Worm (Caenorhabditis elegans): Measurements from ENCODE around the gene srx-122.

srx-122 gene

ce11 chrV:3320432-3320831 lies 22.8 kb upstream of the srx-122 start, which contains the start of gene C17B7.14:
Gene C17B7.14 (minus strand): TSS chrV:3320532.
- TF ChIP-seq flt-1 (GFP tag; IDR thresholded peaks at IDR 0.05) (no peak), ref-1 (GFP tag; conservative IDR thresholded peaks at IDR 0.05) (no peak), ztf-23 (GFP tag; IDR thresholded peaks at IDR 0.05) (no peak), med-1 (GFP tag; optimal IDR thresholded peaks at IDR 0.05; ENCODE audit: insufficient read depth) (no peak), tab-1 (GFP tag; IDR thresholded peaks at IDR 0.05) (no peak), ztf-29 (GFP tag; IDR thresholded peaks at IDR 0.05) (no peak), klf-2 (GFP tag; conservative IDR thresholded peaks at IDR 0.05) (no peak), cog-1 (tag; optimal IDR thresholded peaks at IDR 0.05) (no peak), T22C8.4 (GFP tag; IDR thresholded peaks at IDR 0.05) (no peak)

ce11 chrV:3320005-3320404 lies 22.3 kb upstream of the srx-122 start, which contains the start of gene F35F10.14:
Gene F35F10.14 (minus strand): TSS chrV:3320105.
- TF ChIP-seq med-1 (GFP tag; optimal IDR thresholded peaks at IDR 0.05; ENCODE audit: insufficient read depth) (no peak), tab-1 (GFP tag; IDR thresholded peaks at IDR 0.05) (no peak), flt-1 (GFP tag; IDR thresholded peaks at IDR 0.05) (no peak), cog-1 (tag; optimal IDR thresholded peaks at IDR 0.05) (no peak), ztf-29 (GFP tag; IDR thresholded peaks at IDR 0.05) (no peak), ztf-23 (GFP tag; IDR thresholded peaks at IDR 0.05) (no peak), T22C8.4 (GFP tag; IDR thresholded peaks at IDR 0.05) (no peak), klf-2 (GFP tag; conservative IDR thresholded peaks at IDR 0.05) (no peak), ref-1 (GFP tag; conservative IDR thresholded peaks at IDR 0.05) (no peak)

ce11 chrV:3318975-3319374 lies 21.3 kb upstream of the srx-122 start, which contains the start of gene F35F10.13:
Gene F35F10.13 (minus strand): TSS chrV:3319075.
- TF ChIP-seq klf-2 (GFP tag; conservative IDR thresholded peaks at IDR 0.05), result no peak
- no peak for TF ChIP-seq flt-1 (GFP tag; IDR thresholded peaks at IDR 0.05)
- TF ChIP-seq tab-1 (GFP tag; IDR thresholded peaks at IDR 0.05), result no peak
- no peak for TF ChIP-seq med-1 (GFP tag; optimal IDR thresholded peaks at IDR 0.05; ENCODE audit: insufficient read depth)
- no peak for TF ChIP-seq ztf-23 (GFP tag; IDR thresholded peaks at IDR 0.05)
- TF ChIP-seq ref-1 (GFP tag; conservative IDR thresholded peaks at IDR 0.05), result no peak
- TF ChIP-seq ztf-29 (GFP tag; IDR thresholded peaks at IDR 0.05), result no peak
- TF ChIP-seq cog-1 (tag; optimal IDR thresholded peaks at IDR 0.05), result no peak
- no peak for TF ChIP-seq T22C8.4 (GFP tag; IDR thresholded peaks at IDR 0.05)

DNA sequence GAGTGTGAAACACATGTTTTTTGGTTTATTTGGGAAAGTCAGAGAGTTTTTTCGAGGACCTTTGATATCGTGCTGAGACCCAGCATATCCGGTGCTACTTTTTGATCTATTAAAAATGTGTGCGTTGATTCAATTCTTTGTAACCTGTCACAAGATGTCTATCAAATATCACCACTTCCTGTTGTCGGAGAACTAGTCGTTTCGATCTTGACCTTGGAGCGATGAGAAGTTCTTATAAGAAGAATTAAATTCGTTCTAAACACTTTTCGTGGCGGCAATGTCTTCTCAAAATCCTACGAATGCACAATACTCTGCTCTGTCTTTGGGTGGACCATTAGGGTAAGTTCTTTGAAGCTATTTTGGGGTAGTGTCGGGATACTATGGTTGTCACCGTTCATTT lies 18.4 kb upstream of the srx-122 start, which contains the start of gene F35F10.1:
Gene F35F10.1, plus strand, starts transcription at position 200 of the 400 bp plus-strand sequence.
- no peak for TF ChIP-seq med-1 (GFP tag; optimal IDR thresholded peaks at IDR 0.05; ENCODE audit: insufficient read depth)
- no peak for TF ChIP-seq T22C8.4 (GFP tag; IDR thresholded peaks at IDR 0.05)
- TF ChIP-seq ztf-29 (GFP tag; IDR thresholded peaks at IDR 0.05), result no peak
- TF ChIP-seq flt-1 (GFP tag; IDR thresholded peaks at IDR 0.05), result no peak
- TF ChIP-seq ztf-23 (GFP tag; IDR thresholded peaks at IDR 0.05), result no peak
- no peak for TF ChIP-seq ref-1 (GFP tag; conservative IDR thresholded peaks at IDR 0.05)
- no peak for TF ChIP-seq tab-1 (GFP tag; IDR thresholded peaks at IDR 0.05)
- TF ChIP-seq klf-2 (GFP tag; conservative IDR thresholded peaks at IDR 0.05), result no peak
- TF ChIP-seq cog-1 (tag; optimal IDR thresholded peaks at IDR 0.05), result no peak

- TF ChIP-seq klf-2 (GFP tag; conservative IDR thresholded peaks at IDR 0.05), result no peak
Observed at ce11 chrV:3315308-3315707, 17.6 kb upstream of the srx-122 start, which contains the start of gene arrd-19. Gene arrd-19 (minus strand): TSS chrV:3315516.

- TF ChIP-seq T22C8.4 (GFP tag; IDR thresholded peaks at IDR 0.05) (no peak), klf-2 (GFP tag; conservative IDR thresholded peaks at IDR 0.05) (no peak), med-1 (GFP tag; optimal IDR thresholded peaks at IDR 0.05; ENCODE audit: insufficient read depth) (no peak), flt-1 (GFP tag; IDR thresholded peaks at IDR 0.05) (no peak), cog-1 (tag; optimal IDR thresholded peaks at IDR 0.05) (no peak), tab-1 (GFP tag; IDR thresholded peaks at IDR 0.05) (no peak)
Observed at ce11 chrV:3312067-3312666, 14.5 kb upstream of the srx-122 start, which contains the start of gene arrd-18. Gene arrd-18 (minus strand): TSS chrV:3312117.

ce11 chrV:3308169-3308568 lies 10.5 kb upstream of the srx-122 start, which contains the start of gene srbc-3:
Gene srbc-3 (plus strand): TSS chrV:3308469.
- TF ChIP-seq ztf-29 (GFP tag; IDR thresholded peaks at IDR 0.05) (no peak), ref-1 (GFP tag; conservative IDR thresholded peaks at IDR 0.05) (no peak), tab-1 (GFP tag; IDR thresholded peaks at IDR 0.05) (no peak), cog-1 (tag; optimal IDR thresholded peaks at IDR 0.05) (no peak), klf-2 (GFP tag; conservative IDR thresholded peaks at IDR 0.05) (no peak), med-1 (GFP tag; optimal IDR thresholded peaks at IDR 0.05; ENCODE audit: insufficient read depth) (no peak), ztf-23 (GFP tag; IDR thresholded peaks at IDR 0.05) (no peak), T22C8.4 (GFP tag; IDR thresholded peaks at IDR 0.05) (no peak), flt-1 (GFP tag; IDR thresholded peaks at IDR 0.05) (no peak)

DNA sequence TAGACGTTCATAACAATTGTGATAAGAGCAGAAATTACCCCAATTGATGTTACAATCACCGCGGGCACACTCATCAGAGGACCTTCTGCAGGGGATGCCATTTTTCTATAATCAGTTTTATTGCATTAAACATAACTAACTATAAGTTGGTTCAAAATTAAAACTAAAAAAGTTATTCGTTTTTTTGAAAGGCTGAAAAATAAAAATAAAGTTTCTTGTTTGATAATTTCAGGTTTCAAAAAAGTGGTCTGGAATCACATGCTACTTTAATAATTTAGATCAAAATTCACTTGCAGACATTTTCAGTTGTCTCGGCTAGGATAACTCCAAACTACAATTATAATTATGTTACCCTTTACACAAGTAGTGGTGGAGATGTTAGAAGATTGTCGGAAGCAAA lies 4.2 kb upstream of the srx-122 start, which contains the start of gene srbc-1:
Gene srbc-1, minus strand, starts transcription at position 101 of the 400 bp plus-strand sequence.
- TF ChIP-seq ztf-23 (GFP tag; IDR thresholded peaks at IDR 0.05) (no peak), ztf-29 (GFP tag; IDR thresholded peaks at IDR 0.05) (no peak), med-1 (GFP tag; optimal IDR thresholded peaks at IDR 0.05; ENCODE audit: insufficient read depth) (no peak), T22C8.4 (GFP tag; IDR thresholded peaks at IDR 0.05) (no peak), flt-1 (GFP tag; IDR thresholded peaks at IDR 0.05) (no peak), cog-1 (tag; optimal IDR thresholded peaks at IDR 0.05) (no peak), ref-1 (GFP tag; conservative IDR thresholded peaks at IDR 0.05) (no peak), klf-2 (GFP tag; conservative IDR thresholded peaks at IDR 0.05) (no peak), tab-1 (GFP tag; IDR thresholded peaks at IDR 0.05) (no peak)

- no peak for TF ChIP-seq T22C8.4 (GFP tag; IDR thresholded peaks at IDR 0.05)
Observed at ce11 chrV:3299437-3299836, 1.8 kb upstream of the srx-122 start.

- no peak for TF ChIP-seq klf-2 (GFP tag; conservative IDR thresholded peaks at IDR 0.05)
- TF ChIP-seq med-1 (GFP tag; optimal IDR thresholded peaks at IDR 0.05; ENCODE audit: insufficient read depth), result no peak
- TF ChIP-seq cog-1 (tag; optimal IDR thresholded peaks at IDR 0.05), result no peak
- TF ChIP-seq tab-1 (GFP tag; IDR thresholded peaks at IDR 0.05), result no peak
- TF ChIP-seq T22C8.4 (GFP tag; IDR thresholded peaks at IDR 0.05), result no peak
- no peak for TF ChIP-seq ref-1 (GFP tag; conservative IDR thresholded peaks at IDR 0.05)
- no peak for TF ChIP-seq ztf-29 (GFP tag; IDR thresholded peaks at IDR 0.05)
- no peak for TF ChIP-seq ztf-23 (GFP tag; IDR thresholded peaks at IDR 0.05)
- TF ChIP-seq flt-1 (GFP tag; IDR thresholded peaks at IDR 0.05), result no peak
Observed at ce11 chrV:3295368-3295767, 2.3 kb downstream of the srx-122 start.

Measured in whole organism, midembryonic.